Worm (Caenorhabditis elegans) whole organism, L1 larva: ENCODE measurements around the gene srg-20.

Experiments used
- C04F5.9 ChIP-seq: sonication (generic microtip); optimal IDR thresholded peaks from 2 replicates; lab custom pipeline; 2016; ENCODE audit warnings: missing genetic modification characterization, missing compliant biosample characterization
- C34B4.2 ChIP-seq: sonication (generic microtip); optimal IDR thresholded peaks from 2 replicates; lab custom pipeline; 2017; ENCODE audit warnings: mild to moderate bottlenecking, missing genetic modification characterization, missing compliant biosample characterization
- aha-1 ChIP-seq: fragments of 150-350 bp; optimal IDR thresholded peaks from 2 replicates; lab custom pipeline; 2014; ENCODE audit warnings: missing biosample characterization, missing genetic modification characterization
- alr-1 ChIP-seq: fragments of 200-800 bp; sonication (Bioruptor generic); optimal IDR thresholded peaks from 2 replicates; lab custom pipeline; 2018; ENCODE audit warnings: borderline replicate concordance, mild to moderate bottlenecking, missing genetic modification characterization, missing compliant biosample characterization
- ama-1 ChIP-seq: fragments of 150-350 bp; optimal IDR thresholded peaks from 2 replicates; lab custom pipeline; 2014
- ceh-8 ChIP-seq: fragments of 200-800 bp; sonication (Bioruptor generic); optimal IDR thresholded peaks from 2 replicates; lab custom pipeline; 2018; ENCODE audit warnings: mild to moderate bottlenecking, missing genetic modification characterization, moderate library complexity, missing compliant biosample characterization
- dsc-1 ChIP-seq: sonication (generic microtip); optimal IDR thresholded peaks from 2 replicates; lab custom pipeline; 2016; ENCODE audit warnings: mild to moderate bottlenecking, missing genetic modification characterization, missing compliant biosample characterization
- efl-1 ChIP-seq, 4 experiments: fragments of 150-350 bp; optimal IDR thresholded peaks in 3 of 4; peaks in 1 of 4; 1 replicate in 1 of 4; 2 replicates in 3 of 4; lab custom pipeline; 2014; ENCODE audit warnings: missing biosample characterization in 2 of 4, missing genetic modification characterization in 2 of 4, missing genetic modification reagents in 2 of 4
- efl-3 ChIP-seq: fragments of 200-800 bp; sonication (Bioruptor generic); optimal IDR thresholded peaks from 2 replicates; lab custom pipeline; 2018; ENCODE audit warnings: mild to moderate bottlenecking, missing genetic modification characterization, missing compliant biosample characterization
- fkh-4 ChIP-seq: sonication (generic microtip); optimal IDR thresholded peaks from 2 replicates; lab custom pipeline; 2016; ENCODE audit warnings: missing compliant biosample characterization, missing genetic modification characterization, borderline replicate concordance
- grh-1 ChIP-seq: fragments of 200-800 bp; sonication (Bioruptor generic); IDR thresholded peaks from 2 replicates; pipeline ENCODE4 v1.3.6; 2022; ENCODE audit warnings: missing genetic modification reagents, missing genetic modification characterization, missing compliant biosample characterization
- hpl-2 ChIP-seq: fragments of 150-350 bp; optimal IDR thresholded peaks from 2 replicates; lab custom pipeline; 2014; ENCODE audit warnings: missing biosample characterization, missing genetic modification reagents, missing genetic modification characterization
- jun-1 ChIP-seq: fragments of 150-350 bp; optimal IDR thresholded peaks from 2 replicates; lab custom pipeline; 2014; ENCODE audit warnings: missing biosample characterization, missing genetic modification reagents, missing genetic modification characterization
- mdl-1 ChIP-seq, 2 experiments: fragments of 150-350 bp; optimal IDR thresholded peaks; 2 replicates each; lab custom pipeline; 2014 to 2017; ENCODE audit warnings: missing biosample characterization in 2 of 2, missing genetic modification characterization in 2 of 2, inconsistent platforms in 1 of 2
- pag-3 ChIP-seq: sonication (generic microtip); optimal IDR thresholded peaks from 2 replicates; lab custom pipeline; 2017; ENCODE audit warnings: missing genetic modification characterization, mild to moderate bottlenecking, missing compliant biosample characterization, antibody characterized with exemption, borderline replicate concordance; ENCODE audit not compliant: insufficient read depth
- pax-3 ChIP-seq: fragments of 200-800 bp; sonication (Bioruptor generic); optimal IDR thresholded peaks from 2 replicates; lab custom pipeline; 2018; ENCODE audit warnings: mild to moderate bottlenecking, missing genetic modification characterization, moderate library complexity, missing compliant biosample characterization
- pqm-1 ChIP-seq: sonication (generic microtip); optimal IDR thresholded peaks from 3 replicates; lab custom pipeline; 2017; ENCODE audit warnings: missing biosample characterization, missing genetic modification characterization
- unc-98 ChIP-seq: fragments of 200-800 bp; sonication (Bioruptor generic); IDR thresholded peaks from 2 replicates; pipeline ENCODE4 v1.3.6; 2022; ENCODE audit warnings: missing genetic modification characterization, missing compliant biosample characterization
- xbp-1 ChIP-seq: sonication (generic microtip); optimal IDR thresholded peaks from 2 replicates; lab custom pipeline; 2016; ENCODE audit warnings: missing genetic modification characterization, missing compliant biosample characterization

The srg-20 gene

DNA sequence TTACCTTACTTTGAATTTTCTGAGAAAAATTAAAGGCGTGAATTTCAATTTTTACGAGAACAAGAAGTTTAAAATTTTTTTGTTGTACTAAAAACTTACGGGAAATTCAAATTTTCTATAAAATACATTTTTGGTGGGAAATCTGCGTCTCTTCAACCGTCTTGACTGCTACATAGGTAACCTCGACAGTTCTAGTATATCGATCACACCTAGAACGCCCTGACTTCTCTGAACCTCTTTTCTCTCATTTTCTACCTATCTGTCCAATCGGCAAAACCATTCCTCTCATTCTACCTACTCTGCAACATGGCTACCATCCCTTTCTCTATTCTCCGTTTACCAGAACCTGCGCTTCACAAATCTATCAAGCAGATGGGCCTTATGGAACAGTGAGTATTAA, 47.2 kb downstream of the srg-20 start, which contains the start of gene fbxb-25:
Gene fbxb-25 (plus strand): TSS at position 301 of the 400 bp plus-strand sequence.
- TF ChIP-seq xbp-1 (no peak), hpl-2 (GFP tag; lab: Kevin White, UChicago) (no peak), grh-1 (GFP tag; lab: Robert Waterston, UW) (no peak), efl-1 (optimal IDR thresholded peaks at IDR 0.05; lab: Kevin White, UChicago) (no peak), efl-1 (GFP tag; optimal IDR thresholded peaks at IDR 0.05 in 1 of 2; lab: Kevin White, UChicago) (no peak), alr-1 (tag; lab: Kevin White, UChicago) (no peak), unc-98 (GFP tag; lab: Robert Waterston, UW) (no peak), pax-3 (tag; lab: Kevin White, UChicago) (no peak), mdl-1 (tag; optimal IDR thresholded peaks at IDR 0.05; lab: Kevin White, UChicago) (no peak), efl-3 (no peak), pag-3 (tag; lab: Kevin White, UChicago) (no peak), pqm-1 (no peak), dsc-1 (tag; lab: Kevin White, UChicago) (no peak), ceh-8 (GFP tag; lab: Kevin White, UChicago) (no peak), ama-1 (lab: Kevin White, UChicago) (no peak), aha-1 (tag; lab: Kevin White, UChicago) (no peak), fkh-4 (tag; lab: Kevin White, UChicago) (no peak), C34B4.2 (tag; lab: Kevin White, UChicago) (no peak), jun-1 (tag; lab: Kevin White, UChicago) (no peak), C04F5.9 (tag; lab: Kevin White, UChicago) (no peak)
